Worm (Caenorhabditis elegans): Measurements from ENCODE around the gene R155.3.

ce11 chrIII:1943488-1943887 is 33.1 kb downstream of the R155.3 start, which contains the start of gene F53A3.1:
- no peak for TF ChIP-seq nhr-2 (tag; optimal IDR thresholded peaks at IDR 0.05)
- TF ChIP-seq mep-1 (tag; optimal IDR thresholded peaks at IDR 0.05) = no peak
- TF ChIP-seq mab-5 (tag; optimal IDR thresholded peaks at IDR 0.05) = no peak
- no peak for TF ChIP-seq ztf-11 (tag; optimal IDR thresholded peaks at IDR 0.05)
- no peak for TF ChIP-seq ces-1 (GFP tag; optimal IDR thresholded peaks at IDR 0.05)
